Fruit fly (Drosophila melanogaster) S2 (cell line): ENCODE measurements around the gene CG4009.

Experiments used
- CG8478 ChIP-seq: fragments of >200 bp; optimal IDR thresholded peaks from 2 replicates; lab custom pipeline; 2018
- CTCF ChIP-seq, 2 experiments: fragments of >200 bp; optimal IDR thresholded peaks; 2 replicates each; lab custom pipeline; 2018

DNA sequence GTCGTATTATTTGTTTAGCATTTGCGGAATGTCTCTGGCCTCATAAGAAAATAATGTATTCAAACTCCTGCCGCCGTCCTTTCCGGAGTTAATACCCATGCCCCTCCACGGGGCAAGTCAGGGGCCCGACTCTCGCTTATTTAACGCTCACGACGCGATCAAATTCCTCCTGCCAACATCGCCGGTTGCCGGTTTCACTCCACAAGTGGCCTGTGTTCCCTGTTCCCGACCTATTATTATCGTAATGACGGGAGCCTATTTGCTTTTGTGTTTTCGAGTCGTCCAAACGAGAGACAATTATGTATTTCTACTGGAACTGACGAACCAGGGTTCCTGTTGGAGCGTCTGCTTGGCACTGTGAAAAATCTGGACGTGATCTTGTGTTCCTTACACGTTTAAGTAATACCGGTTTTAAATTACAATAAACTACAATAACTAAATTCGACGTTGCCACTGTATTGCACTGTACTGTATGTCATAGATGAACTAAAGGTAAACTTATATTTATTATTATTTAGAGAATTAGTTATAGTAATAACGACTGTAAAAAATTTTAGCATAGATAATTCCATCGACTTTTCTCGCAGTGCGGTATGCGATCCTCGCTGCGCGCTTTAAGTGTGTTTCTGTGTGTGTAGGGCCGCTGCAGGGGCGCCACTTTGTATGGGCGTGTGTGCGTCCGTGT is 16.8 kb upstream of the CG4009 start:
- TF ChIP-seq CTCF (optimal IDR thresholded peaks at IDR 0.05; lab: Kevin White, UChicago): no peak
- no peak for TF ChIP-seq CG8478 (lab: Kevin White, UChicago)
